Fruit fly (Drosophila melanogaster) whole organism: ENCODE data around the gene senju.

Experiments used
- CG8478 ChIP-seq: fragments of >200 bp; optimal IDR thresholded peaks from 2 replicates; lab custom pipeline; 2018; ENCODE audit warnings: inconsistent platforms
- EcR ChIP-seq, 2 experiments: fragments of >200 bp; optimal IDR thresholded peaks; 2 replicates each; lab custom pipeline; 2017; ENCODE audit warnings: missing biosample characterization in 2 of 2, missing genetic modification characterization in 2 of 2, missing genetic modification reagents in 2 of 2
- pan ChIP-seq: fragments of >200 bp; optimal IDR thresholded peaks from 2 replicates; lab custom pipeline; 2017
- psq ChIP-seq: fragments of >200 bp; optimal IDR thresholded peaks from 2 replicates; lab custom pipeline; 2017

DNA sequence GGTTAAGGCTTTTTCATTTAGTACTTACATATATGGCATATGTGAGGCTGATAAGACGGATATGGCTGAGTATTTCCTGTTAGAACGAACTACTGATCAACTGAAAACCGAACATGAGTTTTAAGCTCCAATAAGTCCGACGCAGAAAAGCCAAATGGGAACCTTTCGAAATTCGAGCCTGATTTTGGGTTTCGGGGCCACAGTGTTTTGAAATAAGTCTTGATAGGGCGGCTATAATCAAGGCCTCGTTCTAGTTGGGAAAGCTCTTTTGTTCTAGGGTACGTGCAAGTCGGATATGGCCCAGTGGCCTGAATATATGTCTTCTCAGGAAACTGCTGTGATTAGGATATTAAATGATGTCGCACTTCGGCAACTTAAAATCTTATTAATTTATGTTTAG is 24.6 kb upstream of the senju start, which contains the start of gene vkg:
- TF ChIP-seq psq (lab: Kevin White, UChicago), result no peak
- TF ChIP-seq EcR (GFP tag; optimal IDR thresholded peaks at IDR 0.05; lab: Kevin White, UChicago), result no peak
- TF ChIP-seq pan (lab: Kevin White, UChicago), result no peak
- TF ChIP-seq CG8478 (lab: Kevin White, UChicago), result no peak
